Worm (Caenorhabditis elegans): ENCODE results near the gene ins-12.

DNA sequence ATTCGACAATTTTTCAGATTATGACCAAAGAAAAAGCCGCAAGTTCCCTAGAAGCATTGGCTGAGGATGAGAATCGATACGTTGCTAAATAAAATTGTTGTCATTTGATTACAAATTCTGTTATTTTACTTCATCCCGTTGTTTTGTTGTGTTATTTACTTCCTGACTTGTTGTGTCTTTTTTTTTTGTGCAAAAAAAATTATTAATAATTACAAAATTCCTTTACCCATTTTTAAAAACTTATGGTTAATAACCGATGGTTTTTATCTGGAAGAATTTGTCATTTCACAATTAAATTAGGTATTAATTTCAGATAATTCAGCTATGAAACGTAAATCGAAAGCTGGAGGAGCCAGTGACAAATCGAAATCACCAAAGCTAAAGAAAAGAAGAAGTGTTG, 41.8 kb downstream of the ins-12 start, which contains the start of gene C17G10.1:
- TF ChIP-seq fos-1 (tag; optimal IDR thresholded peaks at IDR 0.05) (no peak), nhr-237 (tag; optimal IDR thresholded peaks at IDR 0.05) (no peak), lsy-2 (tag; optimal IDR thresholded peaks at IDR 0.05) (no peak), nhr-25 (tag; optimal IDR thresholded peaks at IDR 0.05) (no peak), nhr-12 (tag; optimal IDR thresholded peaks at IDR 0.05) (no peak), unc-62 (GFP tag; optimal IDR thresholded peaks at IDR 0.05) (no peak)

Data from whole organism, L2 larva.